Worm (Caenorhabditis elegans) whole organism, L2 larva: ENCODE data around the gene Y110A2AL.1.

Experiments
- C34F6.9 ChIP-seq: fragments of 150-350 bp; optimal IDR thresholded peaks from 2 replicates; lab custom pipeline; 2014; ENCODE audit warnings: missing biosample characterization, missing genetic modification characterization
- R02D3.7 ChIP-seq: fragments of 150-350 bp; optimal IDR thresholded peaks from 2 replicates; lab custom pipeline; 2014; ENCODE audit warnings: missing biosample characterization, missing genetic modification characterization
- Y55F3AM.14 ChIP-seq: fragments of 200-800 bp; sonication (Bioruptor generic); optimal IDR thresholded peaks from 2 replicates; lab custom pipeline; 2018; ENCODE audit warnings: mild to moderate bottlenecking, missing genetic modification characterization, missing compliant biosample characterization
- aly-2 ChIP-seq: fragments of 150-350 bp; optimal IDR thresholded peaks from 2 replicates; lab custom pipeline; 2014; ENCODE audit warnings: missing biosample characterization, missing genetic modification characterization
- blmp-1 ChIP-seq: sonication (generic microtip); optimal IDR thresholded peaks from 2 replicates; lab custom pipeline; 2017; ENCODE audit warnings: missing genetic modification characterization, mild to moderate bottlenecking, missing compliant biosample characterization, antibody characterized with exemption, moderate library complexity; ENCODE audit not compliant: insufficient read depth
- ceh-16 ChIP-seq: fragments of 150-350 bp; optimal IDR thresholded peaks from 2 replicates; lab custom pipeline; 2014; ENCODE audit warnings: missing biosample characterization, missing genetic modification characterization
- ceh-82 ChIP-seq: fragments of 150-350 bp; optimal IDR thresholded peaks from 2 replicates; lab custom pipeline; 2014; ENCODE audit warnings: missing biosample characterization, missing genetic modification characterization
- crh-2 ChIP-seq: sonication (generic microtip); optimal IDR thresholded peaks from 2 replicates; lab custom pipeline; 2017; ENCODE audit warnings: missing biosample characterization, missing genetic modification characterization
- dmd-4 ChIP-seq: sonication (generic microtip); optimal IDR thresholded peaks from 2 replicates; lab custom pipeline; 2017; ENCODE audit warnings: missing biosample characterization, missing genetic modification characterization
- elt-1 ChIP-seq: fragments of 150-350 bp; optimal IDR thresholded peaks from 2 replicates; lab custom pipeline; 2014; ENCODE audit warnings: missing biosample characterization, missing genetic modification characterization
- gmeb-1 ChIP-seq: fragments of 150-350 bp; optimal IDR thresholded peaks from 2 replicates; lab custom pipeline; 2014; ENCODE audit warnings: missing biosample characterization, missing genetic modification characterization
- lin-11 ChIP-seq: fragments of 150-350 bp; sonication (generic microtip); optimal IDR thresholded peaks from 2 replicates; lab custom pipeline; 2014; ENCODE audit warnings: missing biosample characterization, missing genetic modification characterization, inconsistent platforms, mixed read lengths
- lin-13 ChIP-seq: fragments of 150-350 bp; optimal IDR thresholded peaks from 2 replicates; lab custom pipeline; 2014; ENCODE audit warnings: missing biosample characterization, missing genetic modification reagents, missing genetic modification characterization
- lsy-2 ChIP-seq, 2 experiments: fragments of 150-350 bp in 1 of 2; sonication (generic microtip) in 1 of 2; optimal IDR thresholded peaks; 2 replicates each; lab custom pipeline; 2014 to 2017; ENCODE audit warnings: missing biosample characterization in 2 of 2, missing genetic modification characterization in 2 of 2
- mab-5 ChIP-seq: fragments of 150-350 bp; optimal IDR thresholded peaks from 2 replicates; lab custom pipeline; 2014; ENCODE audit warnings: missing biosample characterization, missing genetic modification characterization
- mbf-1 ChIP-seq: sonication (generic microtip); optimal IDR thresholded peaks from 2 replicates; lab custom pipeline; 2017; ENCODE audit warnings: missing biosample characterization, missing genetic modification characterization
- mdl-1 ChIP-seq, 2 experiments: fragments of 150-350 bp in 1 of 2; sonication (generic microtip) in 1 of 2; optimal IDR thresholded peaks; 2 replicates each; lab custom pipeline; 2017; ENCODE audit warnings: missing biosample characterization in 2 of 2, missing genetic modification characterization in 2 of 2
- nhr-12 ChIP-seq: fragments of 150-350 bp; optimal IDR thresholded peaks from 2 replicates; lab custom pipeline; 2014; ENCODE audit warnings: missing biosample characterization, missing genetic modification characterization
- nhr-129 ChIP-seq: fragments of 150-350 bp; optimal IDR thresholded peaks from 2 replicates; lab custom pipeline; 2014; ENCODE audit warnings: missing biosample characterization, missing genetic modification characterization
- nhr-21 ChIP-seq: fragments of 150-350 bp; optimal IDR thresholded peaks from 2 replicates; lab custom pipeline; 2014; ENCODE audit warnings: missing biosample characterization, missing genetic modification characterization
- nhr-25 ChIP-seq: fragments of 150-350 bp; sonication (generic microtip); optimal IDR thresholded peaks from 3 replicates; lab custom pipeline; 2014; ENCODE audit warnings: missing biosample characterization, missing genetic modification characterization
- nhr-6 ChIP-seq: fragments of 150-350 bp; optimal IDR thresholded peaks from 2 replicates; lab custom pipeline; 2014; ENCODE audit warnings: missing biosample characterization, missing genetic modification characterization
- peb-1 ChIP-seq: fragments of 150-350 bp; optimal IDR thresholded peaks from 2 replicates; lab custom pipeline; 2014; ENCODE audit warnings: missing biosample characterization, missing genetic modification characterization
- sem-4 ChIP-seq: fragments of 150-350 bp; optimal IDR thresholded peaks from 2 replicates; lab custom pipeline; 2014; ENCODE audit warnings: missing biosample characterization, missing genetic modification reagents, missing genetic modification characterization
- skn-1 ChIP-seq: sonication (generic microtip); optimal IDR thresholded peaks from 2 replicates; lab custom pipeline; 2017; ENCODE audit warnings: missing biosample characterization, missing genetic modification characterization
- snpc-4 ChIP-seq: fragments of 150-350 bp; optimal IDR thresholded peaks from 2 replicates; lab custom pipeline; 2014; ENCODE audit warnings: missing biosample characterization, missing genetic modification characterization
- unc-39 ChIP-seq: fragments of 150-350 bp; optimal IDR thresholded peaks from 2 replicates; lab custom pipeline; 2014; ENCODE audit warnings: missing biosample characterization, missing genetic modification characterization
- unc-55 ChIP-seq: fragments of 150-350 bp; sonication (generic microtip); optimal IDR thresholded peaks from 3 replicates; lab custom pipeline; 2014; ENCODE audit warnings: missing biosample characterization, missing genetic modification reagents, missing genetic modification characterization
- ztf-4 ChIP-seq: fragments of 150-350 bp; optimal IDR thresholded peaks from 2 replicates; lab custom pipeline; 2014; ENCODE audit warnings: missing biosample characterization, missing genetic modification characterization

The Y110A2AL.1 gene

ce11 chrII:2859873-2860821, 14.8 kb upstream of the Y110A2AL.1 start:
- TF ChIP-seq sem-4 (tag; lab: Kevin White, UChicago) (no peak), nhr-21 (peak; percentile 16), nhr-129 (peak; percentile 2), blmp-1 (tag; lab: Kevin White, UChicago) (no peak)

DNA sequence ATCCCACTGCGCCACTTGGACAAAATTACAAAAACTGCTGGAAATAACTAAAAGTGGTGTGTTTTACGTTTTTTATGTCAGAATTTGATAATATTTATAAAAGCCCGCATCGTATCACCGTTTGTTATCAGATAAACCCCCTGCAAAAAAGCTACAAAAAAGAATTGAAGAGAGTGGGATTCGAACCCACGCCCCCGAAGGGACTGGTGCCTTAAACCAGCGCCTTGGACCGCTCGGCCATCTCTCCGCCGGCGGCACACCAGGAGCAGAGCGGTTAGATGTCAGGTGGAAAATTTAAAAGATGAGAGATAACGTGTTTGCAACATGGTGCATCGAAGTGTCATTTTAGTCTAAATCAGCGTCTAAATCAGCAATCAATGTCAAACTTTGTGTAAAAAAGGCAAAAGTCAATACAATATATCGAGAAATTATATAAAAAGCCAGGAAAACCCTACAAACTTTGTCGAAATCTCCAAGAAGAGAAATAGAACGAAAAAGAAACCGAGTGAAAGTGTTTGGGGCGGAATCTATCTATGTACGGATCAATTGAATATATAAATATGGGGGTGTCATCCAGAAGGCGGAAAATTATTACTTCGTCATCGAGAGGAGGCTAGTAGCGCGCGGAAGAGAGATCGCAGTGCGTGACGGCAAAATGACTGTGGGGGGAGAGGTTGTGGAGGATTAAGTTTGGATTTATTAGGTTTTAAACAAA, 13.4 kb upstream of the Y110A2AL.1 start:
- TF ChIP-seq nhr-129 = peak; percentile 19
- TF ChIP-seq snpc-4 (tag; lab: Kevin White, UChicago) = no peak
- peak; percentile 13 for TF ChIP-seq lin-11 (tag; lab: Kevin White, UChicago)
- peak; percentile 18 for TF ChIP-seq gmeb-1 (tag; lab: Kevin White, UChicago)
- peak; percentile 11 for TF ChIP-seq unc-55

DNA sequence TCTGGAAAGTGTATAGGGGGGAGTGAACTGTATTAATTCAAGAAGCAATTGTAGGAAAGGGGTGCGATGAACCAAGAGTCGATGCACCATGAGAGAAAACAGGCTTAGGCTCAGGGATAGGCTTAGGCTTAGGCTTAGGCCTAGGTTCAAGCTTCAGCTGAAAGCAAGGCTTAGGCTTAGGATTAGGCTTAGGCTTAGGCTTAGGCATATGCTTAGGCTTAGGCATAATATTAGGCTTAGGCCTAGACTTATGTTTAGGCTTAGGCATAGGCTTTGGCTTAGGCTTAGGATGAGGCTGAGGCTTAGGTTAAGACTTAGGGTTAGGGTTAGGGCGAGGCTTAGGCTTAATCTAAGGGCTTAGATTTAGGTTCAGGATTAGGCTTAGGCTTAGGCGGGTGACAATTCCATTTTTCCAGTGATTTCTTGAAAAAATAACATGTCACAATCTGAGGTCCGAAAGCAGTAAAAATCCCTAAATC, 12.3 kb upstream of the Y110A2AL.1 start:
- TF ChIP-seq snpc-4 (tag; lab: Kevin White, UChicago) (no peak), Y55F3AM.14 (no peak), nhr-6 (tag; lab: Kevin White, UChicago) (no peak), mbf-1 (tag; lab: Kevin White, UChicago) (no peak), ztf-4 (no peak), nhr-21 (no peak)
- TF ChIP-seq, all 48 proteins: peak for 0

DNA sequence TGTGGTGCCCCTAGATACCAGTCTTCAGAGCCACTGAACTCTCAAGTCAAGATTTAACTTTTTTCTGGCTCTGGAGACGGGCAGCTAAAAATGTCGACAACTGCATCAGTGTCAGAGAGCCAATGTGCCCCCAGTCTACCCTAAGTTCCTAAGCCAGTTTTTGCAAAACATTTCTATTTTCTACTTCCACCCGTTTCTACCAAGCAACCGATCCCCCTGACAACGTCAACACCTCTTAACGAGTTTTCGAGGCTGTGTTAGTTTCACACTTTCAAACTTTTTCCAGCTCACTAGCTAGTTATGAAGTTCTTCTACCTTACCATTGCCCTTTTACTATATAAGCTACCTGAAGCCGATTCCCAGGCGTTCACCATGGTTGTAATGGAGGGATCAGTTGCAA, 10.7 kb upstream of the Y110A2AL.1 start, which contains the start of gene Y110A2AL.5:
Gene Y110A2AL.5 (plus strand): TSS at position 301 of the 400 bp plus-strand sequence.
- no peak for TF ChIP-seq snpc-4 (tag; lab: Kevin White, UChicago)
- no peak for TF ChIP-seq lin-13 (GFP tag; lab: Kevin White, UChicago)
- no peak for TF ChIP-seq nhr-25 (tag; lab: Kevin White, UChicago)
- no peak for TF ChIP-seq gmeb-1 (tag; lab: Kevin White, UChicago)
- TF ChIP-seq mdl-1 (tag; optimal IDR thresholded peaks at IDR 0.05; lab: Kevin White, UChicago) = no peak
- no peak for TF ChIP-seq crh-2 (tag; lab: Kevin White, UChicago)
- TF ChIP-seq lin-11 (tag; lab: Kevin White, UChicago) = no peak
- TF ChIP-seq nhr-6 (tag; lab: Kevin White, UChicago) = no peak
- no peak for TF ChIP-seq ztf-4
- no peak for TF ChIP-seq dmd-4 (tag; lab: Kevin White, UChicago)
- no peak for TF ChIP-seq nhr-129
- no peak for TF ChIP-seq aly-2 (tag; lab: Kevin White, UChicago)
- no peak for TF ChIP-seq unc-55
- TF ChIP-seq ceh-16 (tag; lab: Kevin White, UChicago) = no peak
- TF ChIP-seq skn-1 (tag; lab: Kevin White, UChicago) = no peak
- no peak for TF ChIP-seq R02D3.7 (tag; lab: Kevin White, UChicago)
- no peak for TF ChIP-seq ceh-82

DNA sequence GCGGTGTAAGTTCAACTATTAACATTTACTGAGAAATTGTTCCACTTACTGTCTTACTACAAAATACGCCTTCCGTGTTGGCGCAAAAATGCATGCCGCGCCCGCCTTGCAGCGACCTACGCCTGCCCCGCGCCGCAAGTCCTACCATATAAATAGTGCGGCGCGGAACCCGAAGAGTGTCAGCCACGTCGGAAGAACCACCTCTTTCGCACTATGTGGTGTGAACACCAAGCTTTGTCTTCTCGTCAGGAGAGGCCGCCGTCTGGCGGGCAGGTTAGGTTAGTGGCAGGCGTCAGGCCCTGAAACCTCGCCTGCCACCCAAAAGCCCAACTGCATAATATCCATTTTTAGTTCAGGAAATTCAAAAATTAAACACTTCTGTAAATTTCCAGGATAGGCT, 9.5 kb upstream of the Y110A2AL.1 start:
- TF ChIP-seq nhr-12 (no peak), peb-1 (tag; lab: Kevin White, UChicago) (no peak), lsy-2 (tag; optimal IDR thresholded peaks at IDR 0.05; lab: Kevin White, UChicago) (no peak), sem-4 (tag; lab: Kevin White, UChicago) (no peak), mab-5 (tag; lab: Kevin White, UChicago) (no peak), nhr-21 (no peak), C34F6.9 (tag; lab: Kevin White, UChicago) (no peak), elt-1 (tag; lab: Kevin White, UChicago) (no peak), nhr-129 (no peak), unc-39 (tag; lab: Kevin White, UChicago) (no peak), Y55F3AM.14 (no peak), mbf-1 (tag; lab: Kevin White, UChicago) (no peak)
